Fruit fly (Drosophila melanogaster) whole organism, wandering third instar larva: ENCODE measurements around the gene sxe2.

Experiments
- Dif ChIP-seq: fragments of 200-275, 200-300 bp; sonication (Bioruptor generic); optimal IDR thresholded peaks from 2 replicates; lab custom pipeline; 2018; ENCODE audit warnings: missing biosample characterization, missing genetic modification characterization; ENCODE audit not compliant: partially characterized antibody
- GATAd ChIP-seq: sonication (Bioruptor generic); optimal IDR thresholded peaks from 2 replicates; lab custom pipeline; 2016; ENCODE audit warnings: missing biosample characterization, missing genetic modification characterization
- Jra ChIP-seq: sonication (Bioruptor generic); optimal IDR thresholded peaks from 2 replicates; lab custom pipeline; 2016; ENCODE audit warnings: missing biosample characterization, missing genetic modification characterization
- Myc ChIP-seq: fragments of >200 bp; optimal IDR thresholded peaks from 2 replicates; lab custom pipeline; 2017
- dsf ChIP-seq: sonication (Bioruptor generic); optimal IDR thresholded peaks from 2 replicates; lab custom pipeline; 2016; ENCODE audit warnings: missing biosample characterization, missing genetic modification characterization, borderline replicate concordance
- ey ChIP-seq: fragments of 200-800 bp; sonication (Bioruptor generic); optimal IDR thresholded peaks from 2 replicates; lab custom pipeline; 2016; ENCODE audit warnings: missing biosample characterization, missing genetic modification characterization
- fru ChIP-seq: fragments of 200-800 bp; sonication (Bioruptor generic); optimal IDR thresholded peaks from 3 replicates; lab custom pipeline; 2016; ENCODE audit warnings: missing biosample characterization, mild to moderate bottlenecking, missing genetic modification characterization
- h ChIP-seq: fragments of 200-800 bp; sonication (Bioruptor generic); optimal IDR thresholded peaks from 3 replicates; lab custom pipeline; 2016; ENCODE audit warnings: missing biosample characterization, mild to moderate bottlenecking, missing genetic modification characterization
- jim ChIP-seq: fragments of 175-275, 200-325 bp; sonication (Bioruptor generic); optimal IDR thresholded peaks from 2 replicates; lab custom pipeline; 2016; ENCODE audit warnings: missing biosample characterization, mild to moderate bottlenecking, missing genetic modification characterization
- pan ChIP-seq: fragments of >200 bp; optimal IDR thresholded peaks from 2 replicates; lab custom pipeline; 2017
- psq ChIP-seq: fragments of 200-800 bp; sonication (Bioruptor generic); optimal IDR thresholded peaks from 3 replicates; lab custom pipeline; 2017; ENCODE audit warnings: missing biosample characterization, mild to moderate bottlenecking, missing genetic modification characterization, moderate library complexity
- rgr ChIP-seq: fragments of 200-800 bp; sonication (Bioruptor generic); optimal IDR thresholded peaks from 3 replicates; lab custom pipeline; 2016; ENCODE audit warnings: missing biosample characterization, mild to moderate bottlenecking, missing genetic modification characterization

DNA sequence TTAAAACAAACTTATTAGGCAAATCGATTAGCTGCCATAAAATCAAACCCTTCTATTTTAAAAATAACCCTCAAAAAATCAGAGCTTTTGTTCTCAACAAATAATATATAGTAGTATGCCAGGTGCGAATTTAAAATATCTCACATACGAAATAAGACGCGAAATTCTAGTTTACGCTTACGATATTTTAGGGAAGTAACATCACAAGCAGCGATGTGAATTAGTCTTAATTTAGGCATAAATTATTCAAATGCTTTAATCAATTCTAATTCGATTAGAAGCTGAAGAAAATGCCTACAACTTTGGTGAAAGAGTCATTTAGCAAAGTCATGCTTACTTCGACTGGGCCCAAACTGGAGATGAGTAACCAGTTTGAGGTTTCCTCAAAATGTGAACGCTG is at the start of gene sxe2:
- TF ChIP-seq Myc (no peak), Dif (GFP tag; lab: Kevin White, UChicago) (no peak), rgr (GFP tag; lab: Kevin White, UChicago) (no peak), h (GFP tag; lab: Kevin White, UChicago) (no peak), ey (GFP tag; lab: Kevin White, UChicago) (no peak), fru (GFP tag; lab: Kevin White, UChicago) (no peak), Jra (GFP tag; lab: Kevin White, UChicago) (no peak), GATAd (GFP tag; lab: Kevin White, UChicago) (no peak), dsf (GFP tag; lab: Kevin White, UChicago) (no peak), jim (GFP tag; lab: Kevin White, UChicago) (no peak), psq (GFP tag; lab: Kevin White, UChicago) (no peak), pan (no peak)
